Worm (Caenorhabditis elegans) whole organism, L4 larva: ENCODE measurements around the gene scc-3.
A peak's percentile ranks its signal among the peaks of the same experiment; 100 is the strongest.

Experiments used
- Y5F2A.4 ChIP-seq: fragments of 200-800 bp; sonication (Bioruptor generic); optimal IDR thresholded peaks from 2 replicates; lab custom pipeline; 2018; ENCODE audit warnings: mild to moderate bottlenecking, missing genetic modification characterization, missing compliant biosample characterization
- aha-1 ChIP-seq: fragments of 150-350 bp; peaks from one replicate; lab custom pipeline; 2014; ENCODE audit warnings: missing biosample characterization, missing genetic modification characterization
- aly-2 ChIP-seq: sonication (generic microtip); optimal IDR thresholded peaks from 2 replicates; lab custom pipeline; 2018; ENCODE audit warnings: missing biosample characterization, missing genetic modification characterization
- ama-1 ChIP-seq: fragments of 150-350 bp; optimal IDR thresholded peaks from 2 replicates; lab custom pipeline; 2014; ENCODE audit warnings: inconsistent platforms, mixed read lengths
- ceh-82 ChIP-seq: sonication (generic microtip); optimal IDR thresholded peaks from 2 replicates; lab custom pipeline; 2017; ENCODE audit warnings: missing biosample characterization, missing genetic modification characterization
- ces-1 ChIP-seq: fragments of 150-350 bp; sonication (generic microtip); optimal IDR thresholded peaks from 4 replicates; lab custom pipeline; 2014; ENCODE audit warnings: missing biosample characterization, missing genetic modification reagents, missing genetic modification characterization
- daf-16 ChIP-seq, 3 experiments: sonication (generic microtip); optimal IDR thresholded peaks; 2 replicates each; lab custom pipeline; 2016 to 2017; ENCODE audit warnings: missing genetic modification characterization in 3 of 3, missing genetic modification reagents in 3 of 3, mild to moderate bottlenecking in 2 of 3, missing compliant biosample characterization in 2 of 3, missing biosample characterization in 1 of 3, moderate library complexity in 1 of 3
- dmd-6 ChIP-seq: fragments of 200-800 bp; sonication (Bioruptor generic); IDR thresholded peaks from 2 replicates; pipeline ENCODE4 v1.3.6; 2022; ENCODE audit warnings: missing genetic modification reagents, missing genetic modification characterization, missing compliant biosample characterization
- dmd-9 ChIP-seq: fragments of 200-800 bp; sonication (Bioruptor generic); IDR thresholded peaks from 2 replicates; pipeline ENCODE4 v1.3.6; 2022; ENCODE audit warnings: missing genetic modification reagents, missing genetic modification characterization, missing compliant biosample characterization
- dpl-1 ChIP-seq: fragments of 150-350 bp; optimal IDR thresholded peaks from 2 replicates; lab custom pipeline; 2014; ENCODE audit warnings: missing biosample characterization, missing genetic modification reagents, missing genetic modification characterization
- duxl-1 ChIP-seq: sonication (generic microtip); optimal IDR thresholded peaks from 2 replicates; lab custom pipeline; 2016; ENCODE audit warnings: mild to moderate bottlenecking, missing genetic modification characterization, moderate library complexity, missing compliant biosample characterization; ENCODE audit not compliant: poor library complexity
- dve-1 ChIP-seq: sonication (generic microtip); optimal IDR thresholded peaks from 2 replicates; lab custom pipeline; 2017; ENCODE audit warnings: antibody characterized with exemption, mild to moderate bottlenecking, missing genetic modification characterization, missing compliant biosample characterization; ENCODE audit not compliant: insufficient read depth
- fkh-10 ChIP-seq: fragments of 150-350 bp; optimal IDR thresholded peaks from 2 replicates; lab custom pipeline; 2014; ENCODE audit warnings: missing biosample characterization, missing genetic modification reagents, missing genetic modification characterization
- fos-1 ChIP-seq: fragments of 150-350 bp; optimal IDR thresholded peaks from 2 replicates; lab custom pipeline; 2014; ENCODE audit warnings: missing biosample characterization, missing genetic modification characterization
- hlh-11 ChIP-seq: fragments of 200-800 bp; sonication (Bioruptor generic); optimal IDR thresholded peaks from 2 replicates; lab custom pipeline; 2018; ENCODE audit warnings: mild to moderate bottlenecking, missing genetic modification characterization, missing compliant biosample characterization
- hlh-30 ChIP-seq: sonication (generic microtip); optimal IDR thresholded peaks from 2 replicates; lab custom pipeline; 2017; ENCODE audit warnings: antibody characterized with exemption, mild to moderate bottlenecking, missing genetic modification characterization, missing compliant biosample characterization; ENCODE audit not compliant: insufficient read depth
- jun-1 ChIP-seq: fragments of 150-350 bp; optimal IDR thresholded peaks from 2 replicates; lab custom pipeline; 2014; ENCODE audit warnings: missing biosample characterization, missing genetic modification reagents, missing genetic modification characterization
- lin-38 ChIP-seq: fragments of 200-800 bp; sonication (Bioruptor generic); IDR thresholded peaks from 2 replicates; pipeline ENCODE4 v1.3.6; 2022; ENCODE audit warnings: missing genetic modification reagents, missing genetic modification characterization, missing compliant biosample characterization
- mep-1 ChIP-seq: fragments of 150-350 bp; sonication (generic microtip); optimal IDR thresholded peaks from 3 replicates; lab custom pipeline; 2014; ENCODE audit warnings: missing biosample characterization, missing genetic modification characterization
- mes-2 ChIP-seq: sonication (generic microtip); optimal IDR thresholded peaks from 2 replicates; lab custom pipeline; 2016; ENCODE audit warnings: missing genotype, mild to moderate bottlenecking, missing genetic modification characterization, missing compliant biosample characterization; ENCODE audit not compliant: poor library complexity, severe bottlenecking
- mxl-3 ChIP-seq: fragments of 200-800 bp; sonication (Bioruptor generic); optimal IDR thresholded peaks from 2 replicates; lab custom pipeline; 2018; ENCODE audit warnings: mild to moderate bottlenecking, missing genetic modification characterization, missing compliant biosample characterization
- nhr-10 ChIP-seq: fragments of 150-350 bp; optimal IDR thresholded peaks from 2 replicates; lab custom pipeline; 2014; ENCODE audit warnings: missing biosample characterization, missing genetic modification characterization
- nhr-102 ChIP-seq: sonication (generic microtip); optimal IDR thresholded peaks from 2 replicates; lab custom pipeline; 2016; ENCODE audit warnings: mild to moderate bottlenecking, missing genetic modification characterization, moderate library complexity, missing compliant biosample characterization
- nhr-111 ChIP-seq: fragments of 200-800 bp; sonication (Bioruptor generic); optimal IDR thresholded peaks from 2 replicates; lab custom pipeline; 2018; ENCODE audit warnings: mild to moderate bottlenecking, missing genetic modification characterization, missing compliant biosample characterization
- nhr-28 ChIP-seq: fragments of 150-350 bp; optimal IDR thresholded peaks from 2 replicates; lab custom pipeline; 2014; ENCODE audit warnings: missing biosample characterization, missing genetic modification characterization
- nhr-41 ChIP-seq: fragments of 200-800 bp; sonication (Bioruptor generic); IDR thresholded peaks from 2 replicates; pipeline ENCODE4 v1.3.6; 2022; ENCODE audit warnings: missing genetic modification reagents, missing genetic modification characterization, missing compliant biosample characterization
- nhr-48 ChIP-seq: sonication (generic microtip); optimal IDR thresholded peaks from 2 replicates; lab custom pipeline; 2016; ENCODE audit warnings: mild to moderate bottlenecking, missing genetic modification characterization, missing compliant biosample characterization
- nhr-6 ChIP-seq: fragments of 150-350 bp; optimal IDR thresholded peaks from 2 replicates; lab custom pipeline; 2014; ENCODE audit warnings: missing biosample characterization, missing genetic modification characterization
- nhr-77 ChIP-seq: fragments of 150-350 bp; optimal IDR thresholded peaks from 2 replicates; lab custom pipeline; 2014; ENCODE audit warnings: missing biosample characterization, missing genetic modification characterization
- php-3 ChIP-seq: fragments of 200-800 bp; sonication (Bioruptor generic); IDR thresholded peaks from 2 replicates; pipeline ENCODE4 v1.3.6; 2022; ENCODE audit warnings: missing genetic modification reagents, missing genetic modification characterization, missing compliant biosample characterization
- pqm-1 ChIP-seq: sonication (generic microtip); optimal IDR thresholded peaks from 2 replicates; lab custom pipeline; 2017; ENCODE audit warnings: missing biosample characterization, missing genetic modification characterization
- spr-1 ChIP-seq: sonication (generic microtip); optimal IDR thresholded peaks from 2 replicates; lab custom pipeline; 2016; ENCODE audit warnings: mild to moderate bottlenecking, missing genetic modification characterization, missing compliant biosample characterization
- spr-3 ChIP-seq: fragments of 200-800 bp; sonication (Bioruptor generic); optimal IDR thresholded peaks from 2 replicates; lab custom pipeline; 2018; ENCODE audit warnings: mild to moderate bottlenecking, missing genetic modification characterization, missing compliant biosample characterization
- tag-97 ChIP-seq: fragments of 200-800 bp; sonication (Bioruptor generic); IDR thresholded peaks from 2 replicates; pipeline ENCODE4 v1.3.6; 2022; ENCODE audit warnings: missing genetic modification characterization, missing compliant biosample characterization
- vab-7 ChIP-seq: fragments of 200-800 bp; sonication (Bioruptor generic); IDR thresholded peaks from 2 replicates; pipeline ENCODE4 v1.3.6; 2022; ENCODE audit warnings: missing genetic modification reagents, missing genetic modification characterization, missing compliant biosample characterization
- zfp-2 ChIP-seq: sonication (generic microtip); optimal IDR thresholded peaks from 2 replicates; lab custom pipeline; 2016; ENCODE audit warnings: mild to moderate bottlenecking, missing genetic modification characterization, missing compliant biosample characterization

The scc-3 gene

ce11 chrV:12743778-12744502, 19.8 kb upstream of the scc-3 start:
- peak; percentile 13 for TF ChIP-seq nhr-48
- TF ChIP-seq pqm-1 (tag; lab: Kevin White, UChicago): peak; percentile 28
- peak; percentile 2 for TF ChIP-seq spr-1 (tag; lab: Kevin White, UChicago)
- TF ChIP-seq dve-1 (tag; lab: Kevin White, UChicago): peak; percentile 53
- peak; percentile 69 for TF ChIP-seq mes-2
- peak; percentile 62 for TF ChIP-seq duxl-1 (tag; lab: Kevin White, UChicago)
- TF ChIP-seq nhr-102 (tag; lab: Kevin White, UChicago): peak; percentile 49
- no peak for TF ChIP-seq Y5F2A.4 (GFP tag; lab: Kevin White, UChicago)
- TF ChIP-seq hlh-30 (tag; lab: Kevin White, UChicago): no peak
- peak; percentile 29 for TF ChIP-seq nhr-10 (tag; lab: Kevin White, UChicago)
- no peak for TF ChIP-seq nhr-28 (tag; lab: Kevin White, UChicago)
- TF ChIP-seq mep-1 (tag; lab: Kevin White, UChicago): peak; percentile 66

- TF ChIP-seq dpl-1 (no peak), ceh-82 (no peak), php-3 (GFP tag; lab: Robert Waterston, UW) (0 out of 2 replicates have a peak, but pooled peaks have one; percentile 28), zfp-2 (tag; lab: Kevin White, UChicago) (no peak), nhr-28 (tag; lab: Kevin White, UChicago) (peak; percentile 37), jun-1 (tag; lab: Kevin White, UChicago) (no peak), vab-7 (GFP tag; lab: Robert Waterston, UW) (no peak), dve-1 (tag; lab: Kevin White, UChicago) (peak; percentile 58), mep-1 (tag; lab: Kevin White, UChicago) (peak; percentile 1), daf-16 (GFP tag; optimal IDR thresholded peaks at IDR 0.05; lab: Kevin White, UChicago) (no peak), daf-16 (tag; optimal IDR thresholded peaks at IDR 0.05; lab: Kevin White, UChicago) (peak; percentile 51), pqm-1 (tag; lab: Kevin White, UChicago) (peak; percentile 84), hlh-11 (tag; lab: Kevin White, UChicago) (peak; percentile 50), dmd-6 (GFP tag; lab: Robert Waterston, UW) (peak; percentile 46; the same call in 1 of the 2 replicates), ama-1 (peak; percentile 9), aha-1 (tag; lab: Kevin White, UChicago) (peak; percentile 77), nhr-77 (no peak), mxl-3 (GFP tag; lab: Kevin White, UChicago) (no peak), dmd-9 (GFP tag; lab: Robert Waterston, UW) (no peak)
- TF ChIP-seq, all 104 proteins: peak for 10
Observed at ce11 chrV:12744979-12745378, 18.8 kb upstream of the scc-3 start, which contains the start of gene C15C8.7. Gene C15C8.7 (minus strand): TSS chrV:12745050.

- TF ChIP-seq hlh-30 (tag; lab: Kevin White, UChicago) (no peak), spr-3 (no peak), dmd-9 (GFP tag; lab: Robert Waterston, UW) (no peak), nhr-41 (GFP tag; lab: Robert Waterston, UW) (no peak), nhr-6 (peak; percentile 54), dpl-1 (peak; percentile 17), nhr-111 (no peak), lin-38 (GFP tag; lab: Robert Waterston, UW) (no peak; the same call in 1 of the 2 replicates), fos-1 (no peak), aly-2 (no peak), tag-97 (no peak)
Observed at ce11 chrV:12747431-12747830, 16.3 kb upstream of the scc-3 start, which contains the start of gene C15C8.4. Gene C15C8.4 (minus strand): TSS chrV:12747463.

- TF ChIP-seq fkh-10 (GFP tag; lab: Kevin White, UChicago) (peak; percentile 97), vab-7 (GFP tag; lab: Robert Waterston, UW) (no peak), nhr-6 (no peak), ces-1 (GFP tag; lab: Kevin White, UChicago) (peak; percentile 91)
Observed at ce11 chrV:12747856-12748255, 15.9 kb upstream of the scc-3 start, which contains the start of gene C15C8.5. Gene C15C8.5 (plus strand): TSS chrV:12748007.
